Worm (Caenorhabditis elegans) whole organism, L3 larva: ENCODE data around the gene ubc-15.

ENCODE experiments used
- ceh-82 ChIP-seq: fragments of 150-350 bp; optimal IDR thresholded peaks from 2 replicates; lab custom pipeline; 2014; ENCODE audit warnings: missing biosample characterization, missing genetic modification characterization
- fos-1 ChIP-seq: fragments of 150-350 bp; optimal IDR thresholded peaks from 2 replicates; lab custom pipeline; 2014; ENCODE audit warnings: missing biosample characterization, missing genetic modification characterization
- unc-62 ChIP-seq: fragments of 150-350 bp; sonication (generic microtip); optimal IDR thresholded peaks from 4 replicates; lab custom pipeline; 2014; ENCODE audit warnings: missing biosample characterization, missing genetic modification reagents, missing genetic modification characterization

DNA sequence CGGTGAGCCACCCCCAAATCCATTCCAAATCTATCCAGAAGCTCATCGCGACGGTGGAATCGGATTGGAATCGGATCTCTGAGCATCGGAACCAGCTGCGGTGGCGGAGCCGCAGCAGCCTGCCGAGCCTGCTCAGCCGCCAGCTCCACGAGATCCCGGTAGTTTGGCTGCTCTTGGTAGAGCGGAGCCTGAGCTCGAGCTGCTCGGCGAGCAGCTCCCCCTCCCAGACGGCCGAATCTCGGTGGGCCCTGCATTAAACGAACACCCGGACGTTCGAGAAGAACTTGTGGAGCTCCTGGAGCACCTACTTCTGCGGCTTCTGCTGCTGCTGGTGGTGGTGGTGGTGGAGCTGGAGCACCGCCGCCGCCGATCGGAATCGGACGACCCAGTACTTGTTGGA lies 9.7 kb downstream of the ubc-15 start:
- no peak for TF ChIP-seq ceh-82 (tag; lab: Kevin White, UChicago)
- no peak for TF ChIP-seq unc-62 (GFP tag; lab: Kevin White, UChicago)
- no peak for TF ChIP-seq fos-1 (tag; lab: Kevin White, UChicago)
